Worm (Caenorhabditis elegans): ENCODE measurements around the gene mcd-1.

DNA sequence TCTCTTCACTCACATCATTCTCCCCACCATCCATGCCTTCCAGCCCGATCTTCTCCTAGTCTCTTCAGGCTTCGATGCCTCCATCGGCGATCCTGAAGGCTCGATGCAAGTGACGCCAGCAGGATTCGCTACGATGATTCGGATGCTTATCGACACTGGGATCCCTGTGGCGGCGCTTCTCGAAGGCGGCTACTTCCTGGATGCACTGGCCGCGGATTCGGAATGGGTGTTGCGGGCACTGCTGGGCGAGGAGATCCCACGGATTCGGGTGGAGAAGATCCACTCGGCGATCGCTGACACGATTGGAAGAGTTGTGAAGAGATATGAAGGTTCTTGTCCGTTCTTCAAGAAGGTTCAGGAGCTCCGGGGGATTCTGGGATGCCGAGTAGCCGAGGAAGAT is 1.9 kb upstream of the mcd-1 start:
- TF ChIP-seq nhr-237 (tag; optimal IDR thresholded peaks at IDR 0.05) (no peak), unc-62 (GFP tag; optimal IDR thresholded peaks at IDR 0.05) (no peak), ceh-16 (tag; optimal IDR thresholded peaks at IDR 0.05) (no peak), ztf-11 (tag; optimal IDR thresholded peaks at IDR 0.05) (no peak), snpc-4 (tag; optimal IDR thresholded peaks at IDR 0.05) (no peak), unc-55 (GFP tag; optimal IDR thresholded peaks at IDR 0.05) (no peak), aly-2 (tag; optimal IDR thresholded peaks at IDR 0.05) (no peak), fos-1 (tag; optimal IDR thresholded peaks at IDR 0.05) (no peak)

All from whole organism, L2 larva.